Fruit fly (Drosophila melanogaster) whole organism, embryonic: ENCODE measurements around the gene CG12811.

Experiments used
- ATbp ChIP-seq: fragments of 200-800 bp; sonication (Bioruptor generic); optimal IDR thresholded peaks from 2 replicates; lab custom pipeline; 2017; ENCODE audit warnings: missing biosample characterization, mild to moderate bottlenecking, missing genetic modification characterization, missing genetic modification reagents
- Awh ChIP-seq: fragments of 200-800 bp; sonication (Bioruptor generic); IDR thresholded peaks from 2 replicates; pipeline ENCODE4, ENCODE4 v1.3.6; 2022; ENCODE audit warnings: missing biosample characterization, missing genetic modification characterization
- CG13296 ChIP-seq: fragments of 200-800 bp; sonication (Bioruptor generic); optimal IDR thresholded peaks from 3 replicates; lab custom pipeline; 2018; ENCODE audit warnings: missing biosample characterization, mild to moderate bottlenecking, missing genetic modification characterization
- CG16779 ChIP-seq: fragments of 200-800 bp; sonication (Bioruptor generic); IDR thresholded peaks from 2 replicates; pipeline ENCODE4 v1.3.6; 2022; ENCODE audit warnings: missing biosample characterization, missing genetic modification characterization
- CG16815 ChIP-seq: fragments of 200-800 bp; sonication (Bioruptor generic); optimal IDR thresholded peaks from 3 replicates; lab custom pipeline; 2017; ENCODE audit warnings: missing biosample characterization, mild to moderate bottlenecking, missing genetic modification characterization
- CG32767 ChIP-seq: fragments of 200-800 bp; sonication (Bioruptor generic); IDR thresholded peaks from 2 replicates; pipeline ENCODE4 v1.3.6; 2022; ENCODE audit warnings: missing biosample characterization, missing genetic modification characterization
- CG33557 ChIP-seq: fragments of 200-800 bp; sonication (Bioruptor generic); optimal IDR thresholded peaks from 2 replicates; lab custom pipeline; 2019; ENCODE audit warnings: missing biosample characterization, mild to moderate bottlenecking, missing genetic modification characterization, moderate library complexity
- CG34376 ChIP-seq: fragments of 200-800 bp; sonication (Bioruptor generic); optimal IDR thresholded peaks from 2 replicates; lab custom pipeline; 2018; ENCODE audit warnings: missing biosample characterization, mild to moderate bottlenecking, missing genetic modification characterization
- CG4360 ChIP-seq: fragments of 200-800 bp; sonication (Bioruptor generic); IDR thresholded peaks from 2 replicates; pipeline ENCODE4 v1.3.6; 2022; ENCODE audit warnings: missing biosample characterization, missing genetic modification characterization
- CG7372 ChIP-seq: fragments of 200-800 bp; sonication (Bioruptor generic); IDR thresholded peaks from 2 replicates; pipeline ENCODE4 v1.3.6; 2022; ENCODE audit warnings: missing biosample characterization, missing genetic modification characterization
- CG9437 ChIP-seq: fragments of 200-800 bp; sonication (Bioruptor generic); optimal IDR thresholded peaks from 2 replicates; lab custom pipeline; 2018; ENCODE audit warnings: missing biosample characterization, mild to moderate bottlenecking, missing genetic modification characterization
- CHES-1-like ChIP-seq: fragments of 200-800 bp; sonication (Bioruptor generic); optimal IDR thresholded peaks from 2 replicates; lab custom pipeline; 2016; ENCODE audit warnings: missing biosample characterization, missing genetic modification characterization
- Deaf1 ChIP-seq: fragments of 200-800 bp; optimal IDR thresholded peaks from 3 replicates; lab custom pipeline; 2019; ENCODE audit warnings: missing biosample characterization, mild to moderate bottlenecking, missing genetic modification characterization, moderate library complexity
- E2f2 ChIP-seq: fragments of 200-800 bp; sonication (Bioruptor generic); IDR thresholded peaks from 2 replicates; pipeline ENCODE4 v1.3.6; 2022; ENCODE audit warnings: missing biosample characterization, missing genetic modification characterization
- Fer1 ChIP-seq: fragments of 200-800 bp; sonication (Bioruptor generic); optimal IDR thresholded peaks from 2 replicates; lab custom pipeline; 2017; ENCODE audit warnings: missing biosample characterization, mild to moderate bottlenecking, missing genetic modification characterization
- Fer3 ChIP-seq: fragments of 200-800 bp; sonication (Bioruptor generic); optimal IDR thresholded peaks from 2 replicates; lab custom pipeline; 2018; ENCODE audit warnings: missing biosample characterization, mild to moderate bottlenecking, missing genetic modification characterization, moderate library complexity
- H2.0 ChIP-seq: fragments of 200-800 bp; sonication (Bioruptor generic); IDR thresholded peaks from 2 replicates; pipeline ENCODE4 v1.3.6; 2022; ENCODE audit warnings: missing biosample characterization, missing genetic modification characterization
- HLHmδ ChIP-seq: fragments of 200-800 bp; sonication (Bioruptor generic); optimal IDR thresholded peaks from 2 replicates; lab custom pipeline; 2018; ENCODE audit warnings: missing biosample characterization, mild to moderate bottlenecking, missing genetic modification characterization, moderate library complexity
- Hey ChIP-seq: fragments of 200-800 bp; sonication (Bioruptor generic); optimal IDR thresholded peaks from 3 replicates; lab custom pipeline; 2018; ENCODE audit warnings: missing biosample characterization, mild to moderate bottlenecking, missing genetic modification characterization
- HmgD ChIP-seq: fragments of 200-800 bp; sonication (Bioruptor generic); optimal IDR thresholded peaks from 3 replicates; lab custom pipeline; 2016; ENCODE audit warnings: missing biosample characterization, missing genetic modification characterization
- Hsf ChIP-seq: fragments of 200-800 bp; sonication (Bioruptor generic); optimal IDR thresholded peaks from 3 replicates; lab custom pipeline; 2016; ENCODE audit warnings: missing biosample characterization, missing genetic modification characterization
- Mad ChIP-seq: fragments of 200-800 bp; sonication (Bioruptor generic); optimal IDR thresholded peaks from 2 replicates; lab custom pipeline; 2016; ENCODE audit warnings: missing biosample characterization, missing genetic modification characterization
- Oli ChIP-seq: fragments of 200-800 bp; sonication (Bioruptor generic); optimal IDR thresholded peaks from 2 replicates; lab custom pipeline; 2018; ENCODE audit warnings: missing biosample characterization, mild to moderate bottlenecking, missing genetic modification characterization, moderate library complexity
- Pdp1 ChIP-seq, 2 experiments: fragments of 200-800 bp; sonication (Bioruptor generic); optimal IDR thresholded peaks; 3 replicates each; lab custom pipeline; 2016; ENCODE audit warnings: missing biosample characterization in 2 of 2, missing genetic modification characterization in 2 of 2, mild to moderate bottlenecking in 1 of 2, moderate library complexity in 1 of 2
- Vsx1 ChIP-seq: fragments of 200-800 bp; sonication (Bioruptor generic); optimal IDR thresholded peaks from 2 replicates; lab custom pipeline; 2017; ENCODE audit warnings: missing biosample characterization, mild to moderate bottlenecking, missing genetic modification characterization, missing genetic modification reagents
- ab ChIP-seq: fragments of 200-800 bp; sonication (Bioruptor generic); optimal IDR thresholded peaks from 2 replicates; lab custom pipeline; 2016; ENCODE audit warnings: missing biosample characterization, missing genetic modification characterization
- bsh ChIP-seq, 2 experiments: fragments of 200-800 bp; sonication (Bioruptor generic); optimal IDR thresholded peaks; 2 replicates each; lab custom pipeline; 2017 to 2018; ENCODE audit warnings: mild to moderate bottlenecking in 2 of 2, missing biosample characterization in 2 of 2, missing genetic modification characterization in 2 of 2, moderate library complexity in 1 of 2
- cg ChIP-seq: fragments of 200-800 bp; sonication (Bioruptor generic); optimal IDR thresholded peaks from 3 replicates; lab custom pipeline; 2019; ENCODE audit warnings: missing biosample characterization, mild to moderate bottlenecking, missing genetic modification characterization, moderate library complexity
- crol ChIP-seq: fragments of 200-800 bp; sonication (Bioruptor generic); IDR thresholded peaks from 2 replicates; pipeline ENCODE4 v1.3.6; 2022; ENCODE audit warnings: missing biosample characterization, missing genetic modification characterization
- cwo ChIP-seq: fragments of 200-800 bp; sonication (Bioruptor generic); optimal IDR thresholded peaks from 3 replicates; lab custom pipeline; 2017; ENCODE audit warnings: missing biosample characterization, missing genetic modification characterization, mild to moderate bottlenecking, moderate library complexity, missing genetic modification reagents
- dmrt11E ChIP-seq: fragments of 200-800 bp; sonication (Bioruptor generic); optimal IDR thresholded peaks from 3 replicates; lab custom pipeline; 2018; ENCODE audit warnings: missing biosample characterization, mild to moderate bottlenecking, missing genetic modification characterization, moderate library complexity
- grn ChIP-seq: fragments of 200-800 bp; sonication (Bioruptor generic); optimal IDR thresholded peaks from 3 replicates; lab custom pipeline; 2017; ENCODE audit warnings: missing biosample characterization, missing genetic modification characterization
- lab ChIP-seq: fragments of 200-800 bp; sonication (Bioruptor generic); optimal IDR thresholded peaks from 3 replicates; lab custom pipeline; 2017; ENCODE audit warnings: missing biosample characterization, missing genetic modification characterization, mild to moderate bottlenecking, moderate library complexity, missing genetic modification reagents
- lbe ChIP-seq: fragments of 200-800 bp; sonication (Bioruptor generic); optimal IDR thresholded peaks from 2 replicates; lab custom pipeline; 2016; ENCODE audit warnings: missing biosample characterization, mild to moderate bottlenecking, missing genetic modification characterization
- nerfin-2 ChIP-seq: fragments of 200-800 bp; sonication (Bioruptor generic); IDR thresholded peaks from 2 replicates; pipeline ENCODE4 v1.3.6; 2022; ENCODE audit warnings: missing biosample characterization, missing genetic modification characterization; ENCODE audit not compliant: partially characterized antibody
- onecut ChIP-seq: fragments of 200-800 bp; sonication (Bioruptor generic); IDR thresholded peaks from 2 replicates; pipeline ENCODE4 v1.3.6; 2022; ENCODE audit warnings: missing biosample characterization, missing genetic modification characterization
- rib ChIP-seq: fragments of 200-800 bp; sonication (Bioruptor generic); IDR thresholded peaks from 2 replicates; pipeline ENCODE4 v1.3.6; 2022; ENCODE audit warnings: missing biosample characterization, missing genetic modification characterization
- ro ChIP-seq: fragments of 200-800 bp; sonication (Bioruptor generic); IDR thresholded peaks from 2 replicates; pipeline ENCODE4 v1.3.6; 2022; ENCODE audit warnings: missing biosample characterization, missing genetic modification characterization
- sc ChIP-seq, 3 experiments: fragments of >200 bp in 2 of 3; fragments of 200-800 bp in 1 of 3; sonication (Bioruptor generic) in 1 of 3; optimal IDR thresholded peaks; 2 replicates in 2 of 3; 3 replicates in 1 of 3; lab custom pipeline; 2017; ENCODE audit warnings: mild to moderate bottlenecking in 1 of 3, missing biosample characterization in 1 of 3, missing genetic modification characterization in 1 of 3, missing genetic modification reagents in 1 of 3
- sens-2 ChIP-seq: fragments of 200-800 bp; sonication (Bioruptor generic); IDR thresholded peaks from 2 replicates; pipeline ENCODE4 v1.3.6; 2022; ENCODE audit warnings: missing biosample characterization, missing genetic modification characterization
- sr ChIP-seq: fragments of 200-800 bp; sonication (Bioruptor generic); IDR thresholded peaks from 3 replicates; pipeline ENCODE4 v1.3.6; 2022; ENCODE audit warnings: missing biosample characterization, missing genetic modification characterization
- tna ChIP-seq: fragments of 200-800 bp; sonication (Bioruptor generic); IDR thresholded peaks from 2 replicates; pipeline ENCODE4 v1.3.6; 2022; ENCODE audit warnings: missing biosample characterization, missing genetic modification characterization; ENCODE audit not compliant: partially characterized antibody
- tx ChIP-seq: fragments of 200-800 bp; sonication (Bioruptor generic); optimal IDR thresholded peaks from 2 replicates; lab custom pipeline; 2016; ENCODE audit warnings: missing biosample characterization, missing genetic modification characterization

CG12811 gene

dm6 chr3R:10042664-10043372, 5.8 kb downstream of the CG12811 start, which contains the start of the genes Mical and CG3909 (continued):
- TF ChIP-seq Fer3 (peak; percentile 88), Oli (tag; lab: Kevin White, UChicago) (peak; percentile 74), tx (peak; percentile 43), sc (optimal IDR thresholded peaks at IDR 0.05; lab: Kevin White, UChicago) (no peak), sc (GFP tag; optimal IDR thresholded peaks at IDR 0.05; lab: Kevin White, UChicago) (peak; percentile 49), dmrt11E (tag; lab: Kevin White, UChicago) (peak; percentile 85), CG16815 (GFP tag; lab: Kevin White, UChicago) (peak; percentile 66), lab (peak; percentile 84), ATbp (GFP tag; lab: Kevin White, UChicago) (peak; percentile 53), CG32767 (GFP tag; lab: Robert Waterston, UW) (peak; percentile 76; the same call in 1 of the 2 replicates), HLHmδ (GFP tag; lab: Kevin White, UChicago) (peak; percentile 72), CG33557 (GFP tag; lab: Kevin White, UChicago) (peak; percentile 31), Fer1 (peak; percentile 79)

- TF ChIP-seq grn (peak; percentile 3), cg (peak; percentile 70), sr (GFP tag; lab: Robert Waterston, UW) (peak; percentile 89), CG34376 (GFP tag; lab: Kevin White, UChicago) (no peak), bsh (GFP tag; optimal IDR thresholded peaks at IDR 0.05; lab: Kevin White, UChicago) (no peak), nerfin-2 (GFP tag; lab: Robert Waterston, UW) (peak; percentile 10; the same call in 1 of the 2 replicates), Hey (tag; lab: Kevin White, UChicago) (no peak), onecut (GFP tag; lab: Robert Waterston, UW) (peak; percentile 66), crol (GFP tag; lab: Robert Waterston, UW) (peak; percentile 80), CG13296 (no peak), tna (GFP tag; lab: Robert Waterston, UW) (0 out of 2 replicates have a peak, but pooled peaks have one; percentile 10), Hsf (no peak), HmgD (GFP tag; lab: Kevin White, UChicago) (no peak)
Observed at dm6 chr3R:10042024-10042663, 6.5 kb downstream of the CG12811 start.

- no peak for TF ChIP-seq H2.0 (GFP tag; lab: Robert Waterston, UW)
Observed at dm6 chr3R:10040505-10040904, 8.1 kb downstream of the CG12811 start.

- no peak for TF ChIP-seq Deaf1 (tag; lab: Kevin White, UChicago)
- no peak for TF ChIP-seq E2f2 (GFP tag; lab: Robert Waterston, UW)
- TF ChIP-seq Mad: no peak
- TF ChIP-seq CG7372: no peak
- TF ChIP-seq CG16779 (GFP tag; lab: Robert Waterston, UW): no peak
- TF ChIP-seq, all 482 proteins: peak for 0
Observed at dm6 chr3R:10039188-10039587, 9.4 kb downstream of the CG12811 start.

- TF ChIP-seq ro (GFP tag; lab: Robert Waterston, UW) (no peak), rib (GFP tag; lab: Robert Waterston, UW) (0 out of 2 replicates have a peak, but pooled peaks have one; percentile 13), CG9437 (GFP tag; lab: Kevin White, UChicago) (no peak), Awh (GFP tag; lab: Robert Waterston, UW) (0 out of 2 replicates have a peak, but pooled peaks have one; percentile 36), sens-2 (GFP tag; lab: Robert Waterston, UW) (no peak), lbe (GFP tag; lab: Kevin White, UChicago) (no peak), Pdp1 (GFP tag; optimal IDR thresholded peaks at IDR 0.05; lab: Kevin White, UChicago) (peak in 1 of 2 experiments; percentile 59), ab (GFP tag; lab: Kevin White, UChicago) (no peak), CHES-1-like (GFP tag; lab: Kevin White, UChicago) (no peak), CG4360 (GFP tag; lab: Robert Waterston, UW) (no peak), Vsx1 (GFP tag; lab: Kevin White, UChicago) (peak; percentile 37), cwo (GFP tag; lab: Kevin White, UChicago) (peak; percentile 58)
Observed at dm6 chr3R:10035765-10036164, 12.8 kb downstream of the CG12811 start.
